Fruit fly (Drosophila melanogaster) whole organism, wandering third instar larva: Measurements from ENCODE around the gene Cyp12c1.

Experiments used
- N ChIP-seq: fragments of >200 bp; optimal IDR thresholded peaks from 2 replicates; lab custom pipeline; 2018; ENCODE audit warnings: missing biosample characterization, missing external identifiers, missing genetic modification characterization
- brk ChIP-seq: fragments of 200-800 bp; sonication (Bioruptor generic); optimal IDR thresholded peaks from 2 replicates; lab custom pipeline; 2016; ENCODE audit warnings: missing biosample characterization, mild to moderate bottlenecking, missing genetic modification characterization
- rgr ChIP-seq: fragments of 200-800 bp; sonication (Bioruptor generic); optimal IDR thresholded peaks from 3 replicates; lab custom pipeline; 2016; ENCODE audit warnings: missing biosample characterization, mild to moderate bottlenecking, missing genetic modification characterization

dm6 chr3L:18675363-18675866, 10.7 kb downstream of the Cyp12c1 start, which contains the start of the genes GNBP2 and GNBP1:
- no peak for TF ChIP-seq N (GFP tag; lab: Kevin White, UChicago)
- TF ChIP-seq brk (GFP tag; lab: Kevin White, UChicago) = peak; percentile 91
- TF ChIP-seq rgr = peak; percentile 91
